Worm (Caenorhabditis elegans) whole organism, L3 larva: ENCODE results near the gene kcmf-1.

Source experiments
- R02D3.7 ChIP-seq: fragments of 150-350 bp; optimal IDR thresholded peaks from 2 replicates; lab custom pipeline; 2014; ENCODE audit warnings: missing biosample characterization, missing genetic modification characterization
- ZK546.5 ChIP-seq: sonication (generic microtip); optimal IDR thresholded peaks from 2 replicates; lab custom pipeline; 2017; ENCODE audit warnings: missing biosample characterization, missing genetic modification characterization
- ceh-16 ChIP-seq: sonication (generic microtip); optimal IDR thresholded peaks from 2 replicates; lab custom pipeline; 2017; ENCODE audit warnings: missing biosample characterization, missing genetic modification characterization
- ceh-82 ChIP-seq: fragments of 150-350 bp; optimal IDR thresholded peaks from 2 replicates; lab custom pipeline; 2014; ENCODE audit warnings: missing biosample characterization, missing genetic modification characterization
- ceh-9 ChIP-seq: sonication (generic microtip); optimal IDR thresholded peaks from 2 replicates; lab custom pipeline; 2018; ENCODE audit warnings: missing biosample characterization, missing genetic modification characterization
- egl-27 ChIP-seq: sonication (generic microtip); optimal IDR thresholded peaks from 4 replicates; lab custom pipeline; 2017; ENCODE audit warnings: missing biosample characterization, missing genetic modification reagents, missing genetic modification characterization
- egl-5 ChIP-seq: fragments of 150-350 bp; optimal IDR thresholded peaks from 2 replicates; lab custom pipeline; 2017; ENCODE audit warnings: missing biosample characterization, missing genetic modification reagents, missing genetic modification characterization, inconsistent platforms
- elt-1 ChIP-seq: fragments of 150-350 bp; optimal IDR thresholded peaks from 2 replicates; lab custom pipeline; 2014; ENCODE audit warnings: missing biosample characterization, missing genetic modification characterization
- elt-2 ChIP-seq: sonication (generic microtip); optimal IDR thresholded peaks from 2 replicates; lab custom pipeline; 2016; ENCODE audit warnings: missing genetic modification reagents, mild to moderate bottlenecking, missing genetic modification characterization, missing compliant biosample characterization
- elt-3 ChIP-seq, 3 experiments: fragments of 150-350 bp in 1 of 3; sonication (generic microtip) in 2 of 3; optimal IDR thresholded peaks; 2 replicates in 2 of 3; 4 replicates in 1 of 3; lab custom pipeline; 2014 to 2017; ENCODE audit warnings: missing biosample characterization in 3 of 3, missing genetic modification characterization in 3 of 3
- eor-1 ChIP-seq, 2 experiments: fragments of 150-350 bp; optimal IDR thresholded peaks; 2 replicates each; lab custom pipeline; 2014 to 2018; ENCODE audit warnings: missing biosample characterization in 2 of 2, missing genetic modification characterization in 2 of 2
- fkh-10 ChIP-seq: sonication (generic microtip); optimal IDR thresholded peaks from 2 replicates; lab custom pipeline; 2017; ENCODE audit warnings: missing biosample characterization, missing genetic modification reagents, missing genetic modification characterization
- fkh-2 ChIP-seq: fragments of 150-350 bp; optimal IDR thresholded peaks from 2 replicates; lab custom pipeline; 2014; ENCODE audit warnings: missing biosample characterization, missing genetic modification reagents, missing genetic modification characterization
- hmg-11 ChIP-seq: sonication (generic microtip); optimal IDR thresholded peaks from 2 replicates; lab custom pipeline; 2016; ENCODE audit warnings: missing genetic modification characterization, missing compliant biosample characterization
- jun-1 ChIP-seq: fragments of 150-350 bp; optimal IDR thresholded peaks from 2 replicates; lab custom pipeline; 2014; ENCODE audit warnings: missing biosample characterization, missing genetic modification reagents, missing genetic modification characterization
- lin-15B ChIP-seq: fragments of 150-350 bp; optimal IDR thresholded peaks from 2 replicates; lab custom pipeline; 2014; ENCODE audit warnings: missing biosample characterization, missing genetic modification characterization
- lin-39 ChIP-seq: fragments of 150-350 bp; optimal IDR thresholded peaks from 2 replicates; lab custom pipeline; 2018; ENCODE audit warnings: missing biosample characterization, missing genetic modification reagents, missing genetic modification characterization
- lsy-12 ChIP-seq: sonication (generic microtip); optimal IDR thresholded peaks from 2 replicates; lab custom pipeline; 2016; ENCODE audit warnings: mild to moderate bottlenecking, missing genetic modification characterization, missing compliant biosample characterization
- mdl-1 ChIP-seq: fragments of 150-350 bp; optimal IDR thresholded peaks from 2 replicates; lab custom pipeline; 2014; ENCODE audit warnings: missing biosample characterization, missing genetic modification characterization
- nfya-1 ChIP-seq: sonication (generic microtip); optimal IDR thresholded peaks from 2 replicates; lab custom pipeline; 2017; ENCODE audit warnings: missing genetic modification characterization, mild to moderate bottlenecking, missing compliant biosample characterization, antibody characterized with exemption, moderate library complexity; ENCODE audit not compliant: insufficient read depth
- nhr-237 ChIP-seq: fragments of 150-350 bp; optimal IDR thresholded peaks from 2 replicates; lab custom pipeline; 2014; ENCODE audit warnings: missing biosample characterization, missing genetic modification characterization
- nhr-28 ChIP-seq: fragments of 150-350 bp; optimal IDR thresholded peaks from 2 replicates; lab custom pipeline; 2014; ENCODE audit warnings: missing biosample characterization, missing genetic modification characterization
- nhr-43 ChIP-seq: sonication (generic microtip); optimal IDR thresholded peaks from 2 replicates; lab custom pipeline; 2016; ENCODE audit warnings: mild to moderate bottlenecking, missing genetic modification characterization, missing compliant biosample characterization; ENCODE audit not compliant: poor library complexity, severe bottlenecking
- nhr-67 ChIP-seq: fragments of 150-350 bp; optimal IDR thresholded peaks from 2 replicates; lab custom pipeline; 2014; ENCODE audit warnings: missing biosample characterization, missing genetic modification characterization
- nhr-76 ChIP-seq: fragments of 150-350 bp; sonication (generic microtip); optimal IDR thresholded peaks from 5 replicates; lab custom pipeline; 2014; ENCODE audit warnings: missing biosample characterization, missing genetic modification characterization
- pha-4 ChIP-seq: fragments of 150-350 bp; optimal IDR thresholded peaks from 2 replicates; lab custom pipeline; 2014; ENCODE audit warnings: missing biosample characterization, missing genetic modification reagents, missing genetic modification characterization
- sea-2 ChIP-seq: fragments of 150-350 bp; sonication (generic microtip); optimal IDR thresholded peaks from 4 replicates; lab custom pipeline; 2014; ENCODE audit warnings: missing biosample characterization, missing genetic modification reagents, missing genetic modification characterization
- skn-1 ChIP-seq: fragments of 150-350 bp; optimal IDR thresholded peaks from 2 replicates; lab custom pipeline; 2014; ENCODE audit warnings: missing biosample characterization, missing genetic modification characterization
- snpc-4 ChIP-seq: fragments of 150-350 bp; optimal IDR thresholded peaks from 2 replicates; lab custom pipeline; 2014; ENCODE audit warnings: missing biosample characterization, missing genetic modification characterization
- tbx-2 ChIP-seq: sonication (generic microtip); optimal IDR thresholded peaks from 2 replicates; lab custom pipeline; 2016; ENCODE audit warnings: mild to moderate bottlenecking, missing genetic modification characterization, missing compliant biosample characterization
- unc-39 ChIP-seq: sonication (generic microtip); optimal IDR thresholded peaks from 4 replicates; lab custom pipeline; 2017; ENCODE audit warnings: missing biosample characterization, missing genetic modification characterization
- zag-1 ChIP-seq: fragments of 150-350 bp; optimal IDR thresholded peaks from 2 replicates; lab custom pipeline; 2014; ENCODE audit warnings: missing biosample characterization, missing genetic modification characterization
- ztf-11 ChIP-seq: fragments of 150-350 bp; optimal IDR thresholded peaks from 2 replicates; lab custom pipeline; 2014; ENCODE audit warnings: missing biosample characterization, missing genetic modification characterization
- ztf-4 ChIP-seq: fragments of 150-350 bp; optimal IDR thresholded peaks from 2 replicates; lab custom pipeline; 2014; ENCODE audit warnings: missing biosample characterization, missing genetic modification characterization

The kcmf-1 gene

DNA sequence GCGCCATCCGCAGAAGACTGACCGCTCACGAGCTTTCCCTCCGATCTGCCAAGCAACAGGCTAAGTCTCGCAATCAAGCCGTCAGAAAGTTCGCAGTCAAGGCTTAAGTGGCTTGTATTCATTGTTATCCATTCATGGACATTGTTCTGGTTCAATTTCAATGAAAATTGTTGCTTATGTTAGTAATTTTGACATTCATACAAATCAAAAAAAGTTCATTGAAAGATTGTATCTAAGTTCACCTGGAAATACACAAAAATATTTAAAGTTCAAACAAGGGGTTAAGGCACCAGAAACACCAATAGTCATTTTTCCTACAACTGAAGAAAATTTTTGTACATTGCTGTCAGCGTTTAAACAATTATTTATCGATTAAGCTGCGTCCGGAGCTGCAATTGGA, 26.3 kb downstream of the kcmf-1 start:
- TF ChIP-seq unc-39 (tag; lab: Kevin White, UChicago), result no peak
- TF ChIP-seq jun-1 (tag; lab: Kevin White, UChicago), result no peak
- TF ChIP-seq lin-15B (tag; lab: Kevin White, UChicago), result no peak
- TF ChIP-seq zag-1 (tag; lab: Kevin White, UChicago), result no peak
- TF ChIP-seq elt-2, result no peak
- TF ChIP-seq ceh-16, result no peak
- no peak for TF ChIP-seq skn-1 (tag; lab: Kevin White, UChicago)
- no peak for TF ChIP-seq lin-39
- no peak for TF ChIP-seq nhr-237 (tag; lab: Kevin White, UChicago)
- no peak for TF ChIP-seq hmg-11 (tag; lab: Kevin White, UChicago)
- no peak for TF ChIP-seq egl-5
- TF ChIP-seq ztf-4 (tag; lab: Kevin White, UChicago), result no peak
- no peak for TF ChIP-seq eor-1 (tag; optimal IDR thresholded peaks at IDR 0.05; lab: Kevin White, UChicago)
- TF ChIP-seq ZK546.5, result no peak

- no peak for TF ChIP-seq nhr-28 (tag; lab: Kevin White, UChicago)
- TF ChIP-seq fkh-2, result no peak
- no peak for TF ChIP-seq ceh-9 (tag; lab: Kevin White, UChicago)
- TF ChIP-seq snpc-4, result no peak
- TF ChIP-seq fkh-10 (GFP tag; lab: Kevin White, UChicago), result no peak
- no peak for TF ChIP-seq skn-1 (tag; lab: Kevin White, UChicago)
Observed at ce11 chrIII:7857142-7857541, 27.9 kb downstream of the kcmf-1 start, which contains the start of gene tag-307. Gene tag-307, minus strand, starts transcription at chrIII:7857242.

DNA sequence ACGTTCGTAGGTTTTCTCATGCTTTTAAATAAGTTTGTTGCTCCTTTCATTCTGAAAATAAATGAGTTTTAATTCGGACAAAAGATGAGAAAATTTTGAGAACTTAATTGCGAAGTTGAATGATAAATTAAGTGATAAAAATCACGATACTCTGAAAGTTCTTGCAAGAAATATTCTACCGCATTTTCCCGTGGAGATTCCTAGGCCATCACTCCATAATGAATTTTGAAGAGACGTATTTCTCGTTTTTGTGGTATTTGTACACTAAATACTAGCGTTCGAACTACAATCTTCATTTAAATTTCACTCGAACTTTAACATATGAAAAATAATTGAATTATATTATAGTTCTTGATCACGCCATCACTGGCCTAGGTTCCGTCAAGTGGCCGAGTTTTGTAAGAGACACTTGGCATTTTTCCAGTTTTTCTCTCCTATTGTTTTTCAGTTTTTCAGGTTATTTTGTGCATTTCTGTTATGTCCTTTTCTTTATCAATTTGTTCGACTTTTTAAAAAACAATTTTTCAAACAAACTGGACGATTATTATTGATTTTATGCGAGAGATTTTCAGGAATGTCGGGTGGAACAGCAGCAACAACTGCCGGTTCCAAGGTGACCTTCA, 29.3 kb downstream of the kcmf-1 start, which contains the start of the genes coq-5 and ufm-1:
TSS of gene coq-5 (minus strand) at position 51 of the 623 bp plus-strand sequence.
TSS of gene ufm-1 (plus strand) at position 573 of the 623 bp plus-strand sequence.
- TF ChIP-seq nhr-76, result no peak
- TF ChIP-seq ZK546.5, result no peak
- no peak for TF ChIP-seq tbx-2 (tag; lab: Kevin White, UChicago)
- peak; percentile 14 for TF ChIP-seq pha-4 (tag; lab: Kevin White, UChicago)
- no peak for TF ChIP-seq jun-1 (tag; lab: Kevin White, UChicago)
- no peak for TF ChIP-seq elt-3 (tag; optimal IDR thresholded peaks at IDR 0.05; lab: Kevin White, UChicago)
- peak; percentile 55 for TF ChIP-seq nhr-43 (tag; lab: Kevin White, UChicago)
- TF ChIP-seq ztf-11 (tag; lab: Kevin White, UChicago), result no peak
- TF ChIP-seq zag-1 (tag; lab: Kevin White, UChicago), result no peak
- no peak for TF ChIP-seq ztf-4 (tag; lab: Kevin White, UChicago)
- TF ChIP-seq fkh-10 (GFP tag; lab: Kevin White, UChicago), result no peak
- TF ChIP-seq nhr-67 (tag; lab: Kevin White, UChicago), result no peak
- TF ChIP-seq nfya-1 (tag; lab: Kevin White, UChicago), result peak; percentile 5
- TF ChIP-seq lin-15B (tag; lab: Kevin White, UChicago), result peak; percentile 18
- TF ChIP-seq egl-27, result no peak
- no peak for TF ChIP-seq mdl-1 (tag; lab: Kevin White, UChicago)
- TF ChIP-seq unc-39 (tag; lab: Kevin White, UChicago), result no peak
- TF ChIP-seq elt-2, result peak; percentile 4
- TF ChIP-seq hmg-11 (tag; lab: Kevin White, UChicago), result peak; percentile 8

- TF ChIP-seq ceh-9 (tag; lab: Kevin White, UChicago) (no peak), ceh-82 (no peak), tbx-2 (tag; lab: Kevin White, UChicago) (no peak), mdl-1 (tag; lab: Kevin White, UChicago) (no peak), sea-2 (GFP tag; lab: Kevin White, UChicago) (no peak), elt-2 (no peak), lsy-12 (no peak), elt-1 (tag; lab: Kevin White, UChicago) (no peak)
Observed at ce11 chrIII:7859313-7859712, 30.1 kb downstream of the kcmf-1 start, which contains the start of gene tomm-7. Gene tomm-7, plus strand, starts transcription at chrIII:7859613.

- TF ChIP-seq R02D3.7 (tag; lab: Kevin White, UChicago) (no peak), elt-2 (peak; percentile 31)
Observed at ce11 chrIII:7860885-7861284, 31.7 kb downstream of the kcmf-1 start, which contains the start of gene cuc-1. Gene cuc-1, minus strand, starts transcription at chrIII:7860985.
